Worm (Caenorhabditis elegans) whole organism, L4 larva: Measurements from ENCODE around the gene C32D5.12.

Experiments
- aly-2 ChIP-seq: sonication (generic microtip); optimal IDR thresholded peaks from 2 replicates; lab custom pipeline; 2018; ENCODE audit warnings: missing biosample characterization, missing genetic modification characterization
- ctbp-1 ChIP-seq: fragments of 200-800 bp; sonication (Bioruptor generic); IDR thresholded peaks from 2 replicates; pipeline ENCODE4 v1.3.6; 2022; ENCODE audit warnings: missing genetic modification reagents, missing genetic modification characterization, missing compliant biosample characterization
- lir-3 ChIP-seq: sonication (generic microtip); optimal IDR thresholded peaks from 2 replicates; lab custom pipeline; 2016; ENCODE audit warnings: mild to moderate bottlenecking, missing genetic modification characterization, missing compliant biosample characterization
- nhr-11 ChIP-seq: fragments of 150-350 bp; optimal IDR thresholded peaks from 2 replicates; lab custom pipeline; 2014; ENCODE audit warnings: missing biosample characterization, missing genetic modification characterization
- nhr-111 ChIP-seq: fragments of 200-800 bp; sonication (Bioruptor generic); optimal IDR thresholded peaks from 2 replicates; lab custom pipeline; 2018; ENCODE audit warnings: mild to moderate bottlenecking, missing genetic modification characterization, missing compliant biosample characterization
- nhr-77 ChIP-seq: fragments of 150-350 bp; optimal IDR thresholded peaks from 2 replicates; lab custom pipeline; 2014; ENCODE audit warnings: missing biosample characterization, missing genetic modification characterization
- sdz-12 ChIP-seq: fragments of 200-800 bp; sonication (Bioruptor generic); optimal IDR thresholded peaks from 2 replicates; lab custom pipeline; 2018; ENCODE audit warnings: mild to moderate bottlenecking, missing genetic modification characterization, missing compliant biosample characterization
- snpc-4 ChIP-seq: fragments of 150-350 bp; optimal IDR thresholded peaks from 2 replicates; lab custom pipeline; 2014; ENCODE audit warnings: missing biosample characterization, missing genetic modification characterization
- unc-130 ChIP-seq: sonication (generic microtip); optimal IDR thresholded peaks from 2 replicates; lab custom pipeline; 2016; ENCODE audit warnings: missing genetic modification reagents, missing genetic modification characterization, missing compliant biosample characterization
- unc-62 ChIP-seq, 3 experiments: fragments of 150-350 bp in 1 of 3; sonication (generic microtip); optimal IDR thresholded peaks in 2 of 3; peaks in 1 of 3; 1 replicate in 1 of 3; 2 replicates in 2 of 3; lab custom pipeline; 2014 to 2017; ENCODE audit warnings: missing biosample characterization in 3 of 3, missing genetic modification characterization in 3 of 3, missing genetic modification reagents in 3 of 3, missing genotype in 1 of 3
- ztf-11 ChIP-seq: fragments of 150-350 bp; optimal IDR thresholded peaks from 2 replicates; lab custom pipeline; 2014; ENCODE audit warnings: missing biosample characterization, missing genetic modification characterization

DNA sequence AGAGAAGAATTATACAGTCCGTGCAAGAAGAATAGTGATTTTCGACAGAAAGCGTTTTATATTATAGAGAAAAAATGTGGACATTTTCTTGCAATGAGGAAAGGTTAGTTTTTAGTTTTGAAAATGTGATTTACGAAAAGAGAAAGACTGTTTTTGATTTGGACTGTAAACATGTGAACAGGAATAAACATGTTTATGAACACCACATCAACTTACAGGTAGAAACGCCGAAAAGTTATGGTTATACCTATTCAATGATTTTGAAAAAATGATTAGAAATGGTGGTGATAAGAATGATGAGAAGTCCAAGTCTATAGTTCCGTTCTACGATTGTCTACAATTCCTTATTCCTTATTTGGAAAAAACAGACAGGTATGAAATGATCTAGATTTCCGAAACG, 14.3 kb downstream of the C32D5.12 start:
- TF ChIP-seq ztf-11 (no peak), aly-2 (tag; lab: Kevin White, UChicago) (no peak), unc-62 (GFP tag; optimal IDR thresholded peaks at IDR 0.05 in 1 of 2; lab: Kevin White, UChicago) (no peak), unc-62 (tag; optimal IDR thresholded peaks at IDR 0.05; lab: Kevin White, UChicago) (no peak), ctbp-1 (GFP tag; lab: Robert Waterston, UW) (no peak), snpc-4 (tag; lab: Kevin White, UChicago) (no peak), lir-3 (tag; lab: Kevin White, UChicago) (no peak), unc-130 (GFP tag; lab: Kevin White, UChicago) (no peak), sdz-12 (no peak), nhr-11 (tag; lab: Kevin White, UChicago) (no peak), nhr-77 (tag; lab: Kevin White, UChicago) (no peak), nhr-111 (GFP tag; lab: Kevin White, UChicago) (no peak)
